Worm (Caenorhabditis elegans): ENCODE data around the gene pitr-5.
A peak's percentile ranks its signal among the peaks of the same experiment; 100 is the strongest.

The pitr-5 gene

ce11 chrV:7230847-7231246 is 46.2 kb downstream of the pitr-5 start, which contains the start of the genes gei-6 and krr-1 (continued):
- TF ChIP-seq efl-1 (optimal IDR thresholded peaks at IDR 0.05), result peak; percentile 57 to 61
- TF ChIP-seq efl-1 (GFP tag; optimal IDR thresholded peaks at IDR 0.05 in 1 of 2), result peak; percentile 59 to 96
- no peak for TF ChIP-seq lin-14 (GFP tag; optimal IDR thresholded peaks at IDR 0.05)
- TF ChIP-seq ceh-82 (tag; optimal IDR thresholded peaks at IDR 0.05), result peak; percentile 7 to 52 (median 26)
- no peak for TF ChIP-seq nhr-28 (tag; optimal IDR thresholded peaks at IDR 0.05)
- TF ChIP-seq pag-3 (tag; optimal IDR thresholded peaks at IDR 0.05; ENCODE audit: borderline replicate concordance, insufficient read depth), result no peak

ce11 chrV:7231524-7231923 is 46.9 kb downstream of the pitr-5 start:
- TF ChIP-seq Y116A8C.19 (tag; optimal IDR thresholded peaks at IDR 0.05; ENCODE audit: borderline replicate concordance), result no peak
- no peak for TF ChIP-seq hlh-4 (tag; optimal IDR thresholded peaks at IDR 0.05)
- no peak for TF ChIP-seq fkh-10 (GFP tag; optimal IDR thresholded peaks at IDR 0.05)
- TF ChIP-seq ztf-4 (tag; optimal IDR thresholded peaks at IDR 0.05), result no peak
- no peak for TF ChIP-seq ama-1 (optimal IDR thresholded peaks at IDR 0.05)
- TF ChIP-seq ztf-11 (tag; optimal IDR thresholded peaks at IDR 0.05), result no peak
- TF ChIP-seq fos-1 (tag; optimal IDR thresholded peaks at IDR 0.05), result no peak
- TF ChIP-seq sptf-1 (tag; optimal IDR thresholded peaks at IDR 0.05), result no peak
- TF ChIP-seq C34B4.2 (tag; optimal IDR thresholded peaks at IDR 0.05), result no peak
- TF ChIP-seq irx-1 (tag; optimal IDR thresholded peaks at IDR 0.05), result no peak
- TF ChIP-seq nhr-76 (tag; optimal IDR thresholded peaks at IDR 0.05), result no peak
- TF ChIP-seq nhr-47 (tag; optimal IDR thresholded peaks at IDR 0.05), result no peak
- TF ChIP-seq ceh-88 (GFP tag; IDR thresholded peaks at IDR 0.05), result no peak
- no peak for TF ChIP-seq mef-2 (tag; optimal IDR thresholded peaks at IDR 0.05)
- no peak for TF ChIP-seq ets-5 (GFP tag; IDR thresholded peaks at IDR 0.05)

- TF ChIP-seq zip-4 (GFP tag; optimal IDR thresholded peaks at IDR 0.05) (no peak), ama-1 (optimal IDR thresholded peaks at IDR 0.05) (no peak), ztf-4 (tag; optimal IDR thresholded peaks at IDR 0.05) (no peak), lsy-2 (tag; optimal IDR thresholded peaks at IDR 0.05) (no peak), ets-5 (GFP tag; IDR thresholded peaks at IDR 0.05) (no peak), elt-3 (tag; optimal IDR thresholded peaks at IDR 0.05) (no peak), nhr-85 (tag) (no peak), nhr-11 (tag; optimal IDR thresholded peaks at IDR 0.05) (no peak), nhr-237 (tag; optimal IDR thresholded peaks at IDR 0.05) (no peak), tbx-2 (tag; optimal IDR thresholded peaks at IDR 0.05) (no peak), nhr-76 (tag; optimal IDR thresholded peaks at IDR 0.05) (no peak), C34B4.2 (tag; optimal IDR thresholded peaks at IDR 0.05) (no peak), unc-98 (GFP tag; IDR thresholded peaks at IDR 0.05) (no peak)
These were observed 50.1 kb downstream of the pitr-5 start, which contains the start of gene C05C8.5 for ce11 chrV:7234726-7235125. Gene C05C8.5 (minus strand): TSS chrV:7234826.

ce11 chrV:7236694-7237093 is 52.0 kb downstream of the pitr-5 start:
- TF ChIP-seq grh-1 (GFP tag; IDR thresholded peaks at IDR 0.05) (no peak), efl-1 (optimal IDR thresholded peaks at IDR 0.05) (no peak), efl-1 (GFP tag; optimal IDR thresholded peaks at IDR 0.05 in 1 of 2) (peak in 1 of 2 experiments; percentile 93), C34B4.2 (tag; optimal IDR thresholded peaks at IDR 0.05) (no peak), swsn-7 (tag; optimal IDR thresholded peaks at IDR 0.05) (no peak), sptf-1 (tag; optimal IDR thresholded peaks at IDR 0.05) (no peak), nhr-19 (GFP tag; conservative IDR thresholded peaks at IDR 0.05) (no peak), mef-2 (tag; optimal IDR thresholded peaks at IDR 0.05) (no peak)

- TF ChIP-seq nhr-76 (tag; optimal IDR thresholded peaks at IDR 0.05) (no peak), lir-3 (tag; optimal IDR thresholded peaks at IDR 0.05; ENCODE audit: poor library complexity) (no peak), pag-3 (tag; optimal IDR thresholded peaks at IDR 0.05; ENCODE audit: borderline replicate concordance, insufficient read depth) (no peak), skn-1 (tag; optimal IDR thresholded peaks at IDR 0.05) (no peak), ceh-88 (GFP tag; IDR thresholded peaks at IDR 0.05) (no peak), xbp-1 (tag; optimal IDR thresholded peaks at IDR 0.05) (no peak), unc-130 (tag; optimal IDR thresholded peaks at IDR 0.05) (no peak), ama-1 (optimal IDR thresholded peaks at IDR 0.05) (no peak), tlp-1 (tag; optimal IDR thresholded peaks at IDR 0.05) (no peak)
These were observed 52.3 kb downstream of the pitr-5 start, which contains the start of gene hpo-9 for ce11 chrV:7237094-7237132. Gene hpo-9 (minus strand): TSS chrV:7237130.

All from whole organism, L1 larva.